Fruit fly (Drosophila melanogaster) whole organism, wandering third instar larva: ENCODE measurements around the gene KdelR.

ENCODE experiments used
- Abd-B ChIP-seq: fragments of >200 bp; optimal IDR thresholded peaks from 2 replicates; lab custom pipeline; 2017; ENCODE audit warnings: missing biosample characterization, missing genetic modification characterization
- CG32264 ChIP-seq: fragments of 200-800 bp; sonication (Bioruptor generic); optimal IDR thresholded peaks from 2 replicates; lab custom pipeline; 2016; ENCODE audit warnings: missing biosample characterization, missing genetic modification characterization
- CG9705 ChIP-seq: fragments of 200-800 bp; sonication (Bioruptor generic); optimal IDR thresholded peaks from 2 replicates; lab custom pipeline; 2018; ENCODE audit warnings: missing biosample characterization, mild to moderate bottlenecking, missing genetic modification characterization
- CrebA ChIP-seq: fragments of 200-800 bp; sonication (Bioruptor generic); optimal IDR thresholded peaks from 2 replicates; lab custom pipeline; 2016; ENCODE audit warnings: missing biosample characterization, mild to moderate bottlenecking, missing genetic modification characterization, borderline replicate concordance
- Dfd ChIP-seq: fragments of >200 bp; optimal IDR thresholded peaks from 2 replicates; lab custom pipeline; 2017; ENCODE audit warnings: missing biosample characterization, missing genetic modification characterization
- GATAd ChIP-seq: sonication (Bioruptor generic); optimal IDR thresholded peaks from 2 replicates; lab custom pipeline; 2016; ENCODE audit warnings: missing biosample characterization, missing genetic modification characterization
- HLH106 ChIP-seq: fragments of 200-800 bp; optimal IDR thresholded peaks from 3 replicates; lab custom pipeline; 2019; ENCODE audit warnings: missing biosample characterization, mild to moderate bottlenecking, missing genetic modification characterization, moderate library complexity
- Hnf4 ChIP-seq: fragments of 200-800 bp; sonication (Bioruptor generic); optimal IDR thresholded peaks from 2 replicates; lab custom pipeline; 2016; ENCODE audit warnings: missing biosample characterization, mild to moderate bottlenecking, missing genetic modification characterization
- Hr78 ChIP-seq: fragments of >200 bp; optimal IDR thresholded peaks from 2 replicates; lab custom pipeline; 2017; ENCODE audit warnings: missing biosample characterization, missing genetic modification characterization
- Hr83 ChIP-seq: fragments of 200-300 bp; sonication (Bioruptor generic); optimal IDR thresholded peaks from 2 replicates; lab custom pipeline; 2016; ENCODE audit warnings: missing biosample characterization, mild to moderate bottlenecking, missing genetic modification characterization, moderate library complexity; ENCODE audit not compliant: poor library complexity, severe bottlenecking
- Jra ChIP-seq: sonication (Bioruptor generic); optimal IDR thresholded peaks from 2 replicates; lab custom pipeline; 2016; ENCODE audit warnings: missing biosample characterization, missing genetic modification characterization
- Mio ChIP-seq: sonication (Bioruptor generic); optimal IDR thresholded peaks from 2 replicates; lab custom pipeline; 2016; ENCODE audit warnings: missing biosample characterization, missing genetic modification characterization
- Myc ChIP-seq: fragments of >200 bp; optimal IDR thresholded peaks from 2 replicates; lab custom pipeline; 2017
- N ChIP-seq: fragments of >200 bp; optimal IDR thresholded peaks from 2 replicates; lab custom pipeline; 2018; ENCODE audit warnings: missing biosample characterization, missing external identifiers, missing genetic modification characterization
- OdsH ChIP-seq: fragments of 200-800 bp; sonication (Bioruptor generic); optimal IDR thresholded peaks from 2 replicates; lab custom pipeline; 2016; ENCODE audit warnings: missing biosample characterization, mild to moderate bottlenecking, missing genetic modification characterization
- Rel ChIP-seq, 2 experiments: fragments of 200-800 bp; sonication (Bioruptor generic) in 1 of 2; optimal IDR thresholded peaks; 2 replicates in 1 of 2; 3 replicates in 1 of 2; lab custom pipeline; 2016 to 2019; ENCODE audit warnings: mild to moderate bottlenecking in 2 of 2, missing biosample characterization in 2 of 2, missing genetic modification characterization in 2 of 2, moderate library complexity in 1 of 2
- Sp1 ChIP-seq: fragments of 200-800 bp; sonication (Bioruptor generic); optimal IDR thresholded peaks from 3 replicates; lab custom pipeline; 2019; ENCODE audit warnings: missing biosample characterization, mild to moderate bottlenecking, missing genetic modification characterization, moderate library complexity
- Vsx2 ChIP-seq: fragments of 200-300, 225-300 bp; sonication (Bioruptor generic); optimal IDR thresholded peaks from 2 replicates; lab custom pipeline; 2018; ENCODE audit warnings: missing biosample characterization, missing genetic modification characterization; ENCODE audit not compliant: partially characterized antibody
- br ChIP-seq: fragments of 200-800 bp; sonication (Bioruptor generic); optimal IDR thresholded peaks from 2 replicates; lab custom pipeline; 2016; ENCODE audit warnings: missing biosample characterization, missing genetic modification characterization
- brk ChIP-seq: fragments of 200-800 bp; sonication (Bioruptor generic); optimal IDR thresholded peaks from 2 replicates; lab custom pipeline; 2016; ENCODE audit warnings: missing biosample characterization, mild to moderate bottlenecking, missing genetic modification characterization
- dl ChIP-seq, 2 experiments: fragments of 175-275, 200-275 bp in 1 of 2; fragments of 200-275 bp in 1 of 2; sonication (Bioruptor generic); optimal IDR thresholded peaks; lab custom pipeline; 2018; ENCODE audit warnings: mild to moderate bottlenecking in 2 of 2, missing biosample characterization in 2 of 2, missing genetic modification characterization in 2 of 2, moderate library complexity in 2 of 2; ENCODE audit not compliant: partially characterized antibody in 2 of 2, insufficient read depth in 1 of 2
- dmrt93B ChIP-seq: fragments of 200-800 bp; sonication (Bioruptor generic); optimal IDR thresholded peaks from 2 replicates; lab custom pipeline; 2018; ENCODE audit warnings: missing biosample characterization, mild to moderate bottlenecking, missing genetic modification characterization
- dsf ChIP-seq: sonication (Bioruptor generic); optimal IDR thresholded peaks from 2 replicates; lab custom pipeline; 2016; ENCODE audit warnings: missing biosample characterization, missing genetic modification characterization, borderline replicate concordance
- ey ChIP-seq: fragments of 200-800 bp; sonication (Bioruptor generic); optimal IDR thresholded peaks from 2 replicates; lab custom pipeline; 2016; ENCODE audit warnings: missing biosample characterization, missing genetic modification characterization
- foxo ChIP-seq, 2 experiments: fragments of 200-800 bp; sonication (Bioruptor generic); optimal IDR thresholded peaks; 2 replicates in 1 of 2; 3 replicates in 1 of 2; lab custom pipeline; 2016 to 2017; ENCODE audit warnings: missing biosample characterization in 2 of 2, missing genetic modification characterization in 2 of 2
- fru ChIP-seq: fragments of 200-800 bp; sonication (Bioruptor generic); optimal IDR thresholded peaks from 3 replicates; lab custom pipeline; 2016; ENCODE audit warnings: missing biosample characterization, mild to moderate bottlenecking, missing genetic modification characterization
- h ChIP-seq: fragments of 200-800 bp; sonication (Bioruptor generic); optimal IDR thresholded peaks from 3 replicates; lab custom pipeline; 2016; ENCODE audit warnings: missing biosample characterization, mild to moderate bottlenecking, missing genetic modification characterization
- jim ChIP-seq: fragments of 175-275, 200-325 bp; sonication (Bioruptor generic); optimal IDR thresholded peaks from 2 replicates; lab custom pipeline; 2016; ENCODE audit warnings: missing biosample characterization, mild to moderate bottlenecking, missing genetic modification characterization
- lola ChIP-seq: fragments of >200 bp; optimal IDR thresholded peaks from 2 replicates; lab custom pipeline; 2017; ENCODE audit warnings: missing biosample characterization, missing genetic modification characterization
- pan ChIP-seq: fragments of >200 bp; optimal IDR thresholded peaks from 2 replicates; lab custom pipeline; 2017
- psq ChIP-seq: fragments of 200-800 bp; sonication (Bioruptor generic); optimal IDR thresholded peaks from 3 replicates; lab custom pipeline; 2017; ENCODE audit warnings: missing biosample characterization, mild to moderate bottlenecking, missing genetic modification characterization, moderate library complexity
- rgr ChIP-seq: fragments of 200-800 bp; sonication (Bioruptor generic); optimal IDR thresholded peaks from 3 replicates; lab custom pipeline; 2016; ENCODE audit warnings: missing biosample characterization, mild to moderate bottlenecking, missing genetic modification characterization
- sage ChIP-seq: fragments of 200-800 bp; sonication (Bioruptor generic); optimal IDR thresholded peaks from 2 replicates; lab custom pipeline; 2016; ENCODE audit warnings: missing biosample characterization, mild to moderate bottlenecking, missing genetic modification characterization
- sv ChIP-seq: fragments of 200-800 bp; sonication (Bioruptor generic); optimal IDR thresholded peaks from 3 replicates; lab custom pipeline; 2016; ENCODE audit warnings: missing biosample characterization, missing genetic modification characterization
- tai ChIP-seq: sonication (Bioruptor generic); optimal IDR thresholded peaks from 2 replicates; lab custom pipeline; 2016; ENCODE audit warnings: missing biosample characterization, missing genetic modification characterization
- usp ChIP-seq: fragments of >200 bp; optimal IDR thresholded peaks from 2 replicates; lab custom pipeline; 2017; ENCODE audit warnings: missing biosample characterization, missing genetic modification characterization
- woc ChIP-seq: sonication (Bioruptor generic); optimal IDR thresholded peaks from 2 replicates; lab custom pipeline; 2016; ENCODE audit warnings: missing biosample characterization, mild to moderate bottlenecking, missing genetic modification characterization

KdelR gene

dm6 chr2L:10426534-10427048 is at the start of gene KdelR, which contains the start of gene SmB:
TSS of gene KdelR (plus strand) at chr2L:10426887.
TSS of gene SmB (minus strand) at chr2L:10426627.
- TF ChIP-seq sv (peak; percentile 10), dsf (peak; percentile 5), woc (peak; percentile 10), rgr (GFP tag; lab: Kevin White, UChicago) (no peak), Rel (GFP tag; optimal IDR thresholded peaks at IDR 0.05; lab: Kevin White, UChicago) (no peak), Rel (tag; optimal IDR thresholded peaks at IDR 0.05; lab: Kevin White, UChicago) (no peak), Sp1 (GFP tag; lab: Kevin White, UChicago) (peak; percentile 3), brk (GFP tag; lab: Kevin White, UChicago) (peak; percentile 42), dmrt93B (GFP tag; lab: Kevin White, UChicago) (no peak), OdsH (GFP tag; lab: Kevin White, UChicago) (peak; percentile 44), Hr83 (peak; percentile 23), psq (peak; percentile 44), Jra (GFP tag; lab: Kevin White, UChicago) (peak; percentile 79), ey (GFP tag; lab: Kevin White, UChicago) (peak; percentile 34)

DNA sequence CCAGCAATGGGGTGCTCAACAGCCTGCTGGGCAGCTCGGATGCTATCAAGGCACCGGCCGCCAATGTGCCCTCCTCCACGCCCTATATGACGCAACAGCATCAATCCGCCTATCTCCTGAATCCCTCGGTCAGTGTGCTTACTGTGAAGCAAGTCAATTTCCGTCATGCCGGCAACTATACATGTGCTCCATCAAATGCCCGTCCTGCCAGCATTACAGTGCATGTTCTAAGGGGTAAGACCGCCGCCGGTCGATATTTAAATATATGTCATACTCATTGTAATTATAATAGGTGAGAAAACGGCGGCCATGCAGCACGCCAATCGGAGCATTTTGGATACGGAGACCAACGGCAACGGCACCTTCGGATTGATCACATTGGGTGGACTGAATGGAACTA is 48.1 kb upstream of the KdelR start:
- TF ChIP-seq pan (lab: Kevin White, UChicago) (no peak), GATAd (GFP tag; lab: Kevin White, UChicago) (no peak), dl (GFP tag; optimal IDR thresholded peaks at IDR 0.05; lab: Kevin White, UChicago; ENCODE audit: insufficient read depth in 1 of 2, partially characterized antibody in 2 of 2) (no peak), Abd-B (GFP tag; lab: Kevin White, UChicago) (no peak), psq (no peak), ey (GFP tag; lab: Kevin White, UChicago) (no peak), Vsx2 (GFP tag; lab: Kevin White, UChicago) (no peak), dmrt93B (GFP tag; lab: Kevin White, UChicago) (no peak), CG9705 (GFP tag; lab: Kevin White, UChicago) (no peak)

- TF ChIP-seq sage (GFP tag; lab: Kevin White, UChicago) (no peak), Dfd (GFP tag; lab: Kevin White, UChicago) (no peak), Rel (GFP tag; optimal IDR thresholded peaks at IDR 0.05; lab: Kevin White, UChicago) (no peak), Rel (tag; optimal IDR thresholded peaks at IDR 0.05; lab: Kevin White, UChicago) (peak; percentile 1), dl (GFP tag; optimal IDR thresholded peaks at IDR 0.05; lab: Kevin White, UChicago; ENCODE audit: insufficient read depth in 1 of 2, partially characterized antibody in 2 of 2) (no peak), Hnf4 (GFP tag; lab: Kevin White, UChicago) (no peak), foxo (GFP tag; optimal IDR thresholded peaks at IDR 0.05; lab: Kevin White, UChicago) (no peak)
Measured at dm6 chr2L:10379865-10380264, 46.8 kb upstream of the KdelR start, which contains the start of gene gny. TSS of gene gny (plus strand) at chr2L:10380103.

dm6 chr2L:10381890-10382450 is 44.7 kb upstream of the KdelR start, which contains the start of gene CG5096:
TSS of gene CG5096 (plus strand) at chr2L:10382263.
- TF ChIP-seq Rel (GFP tag; optimal IDR thresholded peaks at IDR 0.05; lab: Kevin White, UChicago) (no peak), Rel (tag; optimal IDR thresholded peaks at IDR 0.05; lab: Kevin White, UChicago) (peak; percentile 96), HLH106 (tag; lab: Kevin White, UChicago) (peak; percentile 74), h (GFP tag; lab: Kevin White, UChicago) (peak; percentile 91), lola (no peak), Vsx2 (GFP tag; lab: Kevin White, UChicago) (no peak), OdsH (GFP tag; lab: Kevin White, UChicago) (peak; percentile 84), rgr (GFP tag; lab: Kevin White, UChicago) (peak; percentile 85), ey (GFP tag; lab: Kevin White, UChicago) (peak; percentile 80), CG32264 (GFP tag; lab: Kevin White, UChicago) (peak; percentile 33), Mio (GFP tag; lab: Kevin White, UChicago) (no peak), Sp1 (GFP tag; lab: Kevin White, UChicago) (peak; percentile 80), N (GFP tag; lab: Kevin White, UChicago) (no peak), Abd-B (GFP tag; lab: Kevin White, UChicago) (no peak), psq (peak; percentile 59), sage (GFP tag; lab: Kevin White, UChicago) (peak; percentile 38), CG9705 (GFP tag; lab: Kevin White, UChicago) (no peak), Dfd (GFP tag; lab: Kevin White, UChicago) (no peak), tai (GFP tag; lab: Kevin White, UChicago) (peak; percentile 11), foxo (GFP tag; optimal IDR thresholded peaks at IDR 0.05; lab: Kevin White, UChicago) (peak; percentile 49 to 87), woc (peak; percentile 56), Hr78 (GFP tag; lab: Kevin White, UChicago) (no peak), jim (no peak), Hnf4 (GFP tag; lab: Kevin White, UChicago) (peak; percentile 67), br (no peak), Myc (lab: Kevin White, UChicago) (no peak), pan (lab: Kevin White, UChicago) (no peak), sv (peak; percentile 77), Jra (GFP tag; lab: Kevin White, UChicago) (peak; percentile 31), dsf (peak; percentile 4), Hr83 (no peak), fru (GFP tag; lab: Kevin White, UChicago) (peak; percentile 90), brk (GFP tag; lab: Kevin White, UChicago) (peak; percentile 69), CrebA (GFP tag; lab: Kevin White, UChicago) (no peak), usp (GFP tag; lab: Kevin White, UChicago) (no peak)
